Worm (Caenorhabditis elegans): Measurements from ENCODE around the gene C49C3.7.

DNA sequence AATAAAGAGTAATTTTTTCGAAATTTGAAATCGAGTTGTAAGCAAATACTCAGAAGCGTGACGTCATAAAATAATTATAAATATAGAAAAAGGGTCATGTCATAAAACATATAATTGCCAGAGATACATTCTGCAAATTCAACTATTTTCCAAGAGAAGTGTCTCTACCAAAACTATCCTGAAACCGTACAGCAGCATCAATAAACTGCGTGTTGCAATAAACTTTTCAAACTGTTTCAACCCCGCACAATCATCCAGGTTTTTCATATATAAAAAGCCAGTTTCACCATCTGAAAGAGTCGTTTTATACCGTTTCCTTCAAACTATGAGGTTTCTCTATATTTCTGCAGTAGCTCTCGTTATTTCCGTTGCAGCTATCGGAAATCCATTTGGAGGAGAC is 11.1 kb downstream of the C49C3.7 start, which contains the start of gene C49C3.11:
- no peak for TF ChIP-seq ztf-11 (tag; optimal IDR thresholded peaks at IDR 0.05)
- no peak for TF ChIP-seq unc-120 (tag; optimal IDR thresholded peaks at IDR 0.05; ENCODE audit: poor library complexity, severe bottlenecking)
- TF ChIP-seq nhr-28 (tag; optimal IDR thresholded peaks at IDR 0.05) = no peak
- no peak for TF ChIP-seq unc-62 (GFP tag; optimal IDR thresholded peaks at IDR 0.05)
- TF ChIP-seq elt-3 (tag; optimal IDR thresholded peaks at IDR 0.05) = no peak
- TF ChIP-seq unc-39 (tag; optimal IDR thresholded peaks at IDR 0.05) = no peak
- no peak for TF ChIP-seq mab-5 (tag; optimal IDR thresholded peaks at IDR 0.05)
- TF ChIP-seq pha-4 (tag; optimal IDR thresholded peaks at IDR 0.05) = no peak
- TF ChIP-seq lin-13 (tag; optimal IDR thresholded peaks at IDR 0.05) = no peak
- TF ChIP-seq elt-1 (tag; optimal IDR thresholded peaks at IDR 0.05; ENCODE audit: borderline replicate concordance, insufficient read depth) = no peak
- no peak for TF ChIP-seq bed-3 (GFP tag; optimal IDR thresholded peaks at IDR 0.05)
- no peak for TF ChIP-seq nhr-76 (tag; optimal IDR thresholded peaks at IDR 0.05)

Data from whole organism, mixed stage, embryonic.